Fruit fly (Drosophila melanogaster): Measurements from ENCODE around the gene sl.

The sl gene

DNA sequence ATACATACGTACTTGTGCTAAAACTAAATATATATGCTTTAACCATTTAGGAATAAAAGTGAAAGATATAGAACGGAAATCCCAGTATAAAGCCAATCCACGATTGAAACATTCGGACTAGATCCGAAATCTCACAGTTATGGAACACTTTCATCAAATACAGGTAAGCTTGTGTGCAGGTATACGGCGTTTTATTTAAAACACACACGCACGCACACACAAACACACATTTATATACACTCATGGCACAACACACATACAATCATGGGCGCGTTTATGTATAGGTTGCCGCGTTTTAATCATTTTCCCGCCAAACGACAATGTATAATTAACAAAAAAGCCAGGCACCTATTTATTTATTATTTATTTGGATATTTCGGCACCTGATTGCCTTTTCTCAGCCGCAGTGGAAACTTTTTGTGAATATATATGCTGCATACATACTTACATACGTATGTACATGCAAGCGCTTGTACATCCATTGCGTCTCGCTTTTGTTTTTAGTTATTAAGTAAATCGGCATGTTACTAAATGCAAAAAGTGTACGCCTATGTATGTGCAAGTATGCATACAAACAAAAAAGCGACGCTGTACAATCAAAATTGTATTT, 15.8 kb upstream of the sl start (continued):
- TF ChIP-seq Tbp (GFP tag; optimal IDR thresholded peaks at IDR 0.05) = no peak
- TF ChIP-seq z (GFP tag; IDR thresholded peaks at IDR 0.05) = no peak
- no peak for TF ChIP-seq eve (GFP tag; optimal IDR thresholded peaks at IDR 0.05)
- TF ChIP-seq Scr (GFP tag; IDR thresholded peaks at IDR 0.05; ENCODE audit: partially characterized antibody) = no peak
- no peak for TF ChIP-seq CG11560 (tag; IDR thresholded peaks at IDR 0.05)
- peak; percentile 0 for TF ChIP-seq CG30020 (tag; optimal IDR thresholded peaks at IDR 0.05)
- no peak for TF ChIP-seq lilli (GFP tag; optimal IDR thresholded peaks at IDR 0.05)
- no peak for TF ChIP-seq CG11723 (GFP tag; optimal IDR thresholded peaks at IDR 0.05)
- no peak for TF ChIP-seq CTCF (GFP tag; optimal IDR thresholded peaks at IDR 0.05)
- TF ChIP-seq CHES-1-like (GFP tag; optimal IDR thresholded peaks at IDR 0.05) = no peak
- TF ChIP-seq CG12299 (tag; optimal IDR thresholded peaks at IDR 0.05) = peak; percentile 53
- no peak for TF ChIP-seq D19A (tag; optimal IDR thresholded peaks at IDR 0.05)
- TF ChIP-seq E2f1 (GFP tag; IDR thresholded peaks at IDR 0.05) = peak; percentile 41; the same call in 1 of the 2 replicates
- no peak for TF ChIP-seq Side (GFP tag; optimal IDR thresholded peaks at IDR 0.05)
- peak; percentile 4 for TF ChIP-seq sens (GFP tag)
- TF ChIP-seq Hr78 (GFP tag; optimal IDR thresholded peaks at IDR 0.05) = no peak
- no peak for TF ChIP-seq sim (GFP tag; IDR thresholded peaks at IDR 0.05)
- peak; percentile 89 for TF ChIP-seq cg (GFP tag; optimal IDR thresholded peaks at IDR 0.05)
- peak; percentile 50 for TF ChIP-seq CG8924 (tag; optimal IDR thresholded peaks at IDR 0.05)
- TF ChIP-seq Fer3 (tag; optimal IDR thresholded peaks at IDR 0.05) = no peak
- TF ChIP-seq Dp (GFP tag; optimal IDR thresholded peaks at IDR 0.05) = peak; percentile 3
- TF ChIP-seq lola (GFP tag; optimal IDR thresholded peaks at IDR 0.05) = peak in 1 of 3 experiments; percentile 43
- peak; percentile 63 for TF ChIP-seq Med (GFP tag)
- no peak for TF ChIP-seq ken (GFP tag; IDR thresholded peaks at IDR 0.05)
- no peak for TF ChIP-seq fd102C (GFP tag; optimal IDR thresholded peaks at IDR 0.05)
- TF ChIP-seq al (GFP tag; IDR thresholded peaks at IDR 0.05) = no peak

DNA sequence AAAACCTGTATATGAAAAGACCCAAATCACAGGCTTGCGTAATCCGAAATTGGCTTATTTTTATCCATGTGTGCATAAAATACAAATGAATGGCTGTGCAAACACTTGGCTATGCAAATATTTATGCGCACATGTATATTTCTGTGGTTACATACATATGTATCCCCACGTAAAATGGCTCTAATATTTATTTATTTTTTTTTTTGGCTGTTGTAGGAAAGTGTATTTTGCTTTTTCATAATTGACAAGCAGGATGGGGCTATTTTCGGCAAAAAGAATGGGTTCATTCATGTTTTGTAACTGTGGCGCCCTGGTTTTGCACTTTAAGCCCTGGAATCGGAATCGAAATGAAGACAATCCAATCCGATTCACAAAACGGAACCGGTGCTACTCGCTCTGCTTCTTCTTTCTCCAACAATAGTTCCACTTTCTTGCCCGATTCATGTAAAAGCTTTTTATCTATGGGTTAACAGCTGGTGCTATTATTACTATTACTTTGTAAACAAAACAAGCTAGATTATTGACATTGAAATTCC, 14.9 kb upstream of the sl start:
- 0 out of 3 replicates have a peak, but pooled peaks have one; percentile 40 for TF ChIP-seq z (GFP tag; IDR thresholded peaks at IDR 0.05)
- peak in 1 of 2 experiments; percentile 18 for TF ChIP-seq crp (GFP tag; optimal IDR thresholded peaks at IDR 0.05)
- TF ChIP-seq CG17186 (GFP tag; optimal IDR thresholded peaks at IDR 0.05) = no peak
- TF ChIP-seq Hr51 (GFP tag; optimal IDR thresholded peaks at IDR 0.05) = peak; percentile 68
- peak; percentile 75 for TF ChIP-seq ase (GFP tag; IDR thresholded peaks at IDR 0.05)
- peak; percentile 71 for TF ChIP-seq CG13624 (GFP tag; optimal IDR thresholded peaks at IDR 0.05)
- peak; percentile 63 for TF ChIP-seq fd3F (GFP tag; optimal IDR thresholded peaks at IDR 0.05)
- peak; percentile 95 for TF ChIP-seq sens (GFP tag)
- TF ChIP-seq CG4360 (GFP tag; IDR thresholded peaks at IDR 0.05) = 0 out of 2 replicates have a peak, but pooled peaks have one; percentile 38
- TF ChIP-seq CG34224 (GFP tag; IDR thresholded peaks at IDR 0.05; ENCODE audit: partially characterized antibody) = no peak
- TF ChIP-seq HmgD (GFP tag; optimal IDR thresholded peaks at IDR 0.05) = peak; percentile 6
- peak; percentile 23 for TF ChIP-seq CG8281 (tag; optimal IDR thresholded peaks at IDR 0.05)
- peak; percentile 66 for TF ChIP-seq CG7786 (GFP tag; optimal IDR thresholded peaks at IDR 0.05)
- TF ChIP-seq cwo (GFP tag; optimal IDR thresholded peaks at IDR 0.05) = peak; percentile 59
- TF ChIP-seq Dfd (GFP tag; optimal IDR thresholded peaks at IDR 0.05) = no peak
- TF ChIP-seq Dp (GFP tag; optimal IDR thresholded peaks at IDR 0.05) = no peak
- peak; percentile 53 for TF ChIP-seq CG11398 (GFP tag; optimal IDR thresholded peaks at IDR 0.05)
- TF ChIP-seq CG18011 (GFP tag; optimal IDR thresholded peaks at IDR 0.05) = peak; percentile 63
- TF ChIP-seq Kr (GFP tag; optimal IDR thresholded peaks at IDR 0.05) = no peak
- no peak for TF ChIP-seq CG1832 (GFP tag; optimal IDR thresholded peaks at IDR 0.05)
- TF ChIP-seq CG4282 (GFP tag; optimal IDR thresholded peaks at IDR 0.05) = peak; percentile 53
- TF ChIP-seq tup (GFP tag; optimal IDR thresholded peaks at IDR 0.05) = peak; percentile 73
- TF ChIP-seq prd (optimal IDR thresholded peaks at IDR 0.05) = no peak
- peak; percentile 78 for TF ChIP-seq prd (GFP tag; IDR thresholded peaks at IDR 0.05)
- TF ChIP-seq grn (GFP tag; optimal IDR thresholded peaks at IDR 0.05) = no peak
- TF ChIP-seq dm (GFP tag; optimal IDR thresholded peaks at IDR 0.05) = peak; percentile 51
- no peak for TF ChIP-seq Poxn (GFP tag; IDR thresholded peaks at IDR 0.05)

Measured in whole organism, embryonic.